Worm (Caenorhabditis elegans) whole organism, L4 larva: ENCODE results near the gene C34E10.12.

Source experiments
- daf-12 ChIP-seq: fragments of 150-350 bp; optimal IDR thresholded peaks from 2 replicates; lab custom pipeline; 2014; ENCODE audit warnings: missing biosample characterization, missing genetic modification reagents, missing genetic modification characterization
- nhr-237 ChIP-seq: sonication (generic microtip); optimal IDR thresholded peaks from 2 replicates; lab custom pipeline; 2017; ENCODE audit warnings: missing biosample characterization, missing genetic modification characterization
- nhr-77 ChIP-seq: fragments of 150-350 bp; optimal IDR thresholded peaks from 2 replicates; lab custom pipeline; 2014; ENCODE audit warnings: missing biosample characterization, missing genetic modification characterization

DNA sequence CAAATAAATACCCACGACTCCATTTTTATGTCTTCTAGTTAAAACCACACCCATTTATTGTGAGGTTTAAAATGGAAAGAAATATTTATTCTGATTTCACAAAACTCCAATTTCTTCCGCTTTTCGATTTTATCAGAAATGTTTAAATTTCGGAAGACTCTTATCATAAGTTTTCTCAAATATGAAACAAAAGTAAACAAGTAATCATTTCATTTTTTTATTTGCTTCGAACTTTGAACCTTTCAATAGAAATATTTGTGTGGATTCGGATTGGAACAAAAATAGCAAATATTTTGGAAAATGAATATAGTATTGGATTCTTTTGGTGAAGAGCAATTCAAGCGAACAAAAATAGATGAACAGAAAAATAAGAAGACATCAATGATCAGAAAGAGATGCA lies 5.9 kb downstream of the C34E10.12 start:
- no peak for TF ChIP-seq daf-12 (tag; lab: Kevin White, UChicago)
- no peak for TF ChIP-seq nhr-77 (tag; lab: Kevin White, UChicago)
- no peak for TF ChIP-seq nhr-237 (tag; lab: Kevin White, UChicago)
